Worm (Caenorhabditis elegans): ENCODE data around the gene rab-14.

- TF ChIP-seq unc-62 (GFP tag; optimal IDR thresholded peaks at IDR 0.05 in 1 of 2) (no peak), unc-62 (tag; optimal IDR thresholded peaks at IDR 0.05) (no peak), ZK546.5 (tag; optimal IDR thresholded peaks at IDR 0.05) (no peak), lin-39 (tag; optimal IDR thresholded peaks at IDR 0.05) (no peak), ctbp-1 (GFP tag; IDR thresholded peaks at IDR 0.05) (no peak), ceh-28 (tag; optimal IDR thresholded peaks at IDR 0.05) (no peak), zag-1 (tag; optimal IDR thresholded peaks at IDR 0.05) (no peak), lsy-2 (tag; optimal IDR thresholded peaks at IDR 0.05) (peak in 1 of 2 experiments; percentile 22), zfp-3 (GFP tag; conservative IDR thresholded peaks at IDR 0.05) (no peak), ama-1 (optimal IDR thresholded peaks at IDR 0.05) (no peak), cey-2 (tag; optimal IDR thresholded peaks at IDR 0.05; ENCODE audit: borderline replicate concordance, insufficient read depth) (no peak), egl-43 (GFP tag; IDR thresholded peaks at IDR 0.05) (no peak), ztf-11 (tag; optimal IDR thresholded peaks at IDR 0.05) (no peak)
These were observed 7.4 kb upstream of the rab-14 start, which contains the start of gene K09E9.3 for ce11 chrX:15613745-15614229.
